Fruit fly (Drosophila melanogaster) whole organism, wandering third instar larva: ENCODE measurements around the gene CG34290.

ENCODE experiments used
- Abd-B ChIP-seq: fragments of >200 bp; optimal IDR thresholded peaks from 2 replicates; lab custom pipeline; 2017; ENCODE audit warnings: missing biosample characterization, missing genetic modification characterization
- OdsH ChIP-seq: fragments of 200-800 bp; sonication (Bioruptor generic); optimal IDR thresholded peaks from 2 replicates; lab custom pipeline; 2016; ENCODE audit warnings: missing biosample characterization, mild to moderate bottlenecking, missing genetic modification characterization
- lola ChIP-seq: fragments of >200 bp; optimal IDR thresholded peaks from 2 replicates; lab custom pipeline; 2017; ENCODE audit warnings: missing biosample characterization, missing genetic modification characterization

DNA sequence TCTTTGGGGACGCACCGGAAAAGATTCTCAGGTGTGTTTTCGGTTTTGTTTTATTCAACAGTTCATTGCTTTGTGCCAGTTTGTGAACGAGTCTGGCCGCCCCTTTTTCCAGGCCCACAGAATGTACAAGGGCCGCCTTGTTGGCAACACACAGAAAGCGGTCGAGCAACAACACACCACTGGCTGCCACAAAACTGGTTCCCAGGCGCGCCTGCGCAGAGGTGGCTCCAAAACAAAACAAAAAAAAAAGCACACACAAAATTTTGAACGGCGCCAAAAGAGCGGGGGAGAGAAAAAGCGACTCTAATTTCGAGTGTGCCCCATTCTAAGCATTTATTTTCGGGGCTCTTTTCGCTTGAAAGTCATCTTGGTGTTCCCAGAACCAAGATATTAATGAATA, 9.5 kb upstream of the CG34290 start:
- TF ChIP-seq Abd-B (GFP tag; lab: Kevin White, UChicago) (no peak), OdsH (no peak), lola (GFP tag; lab: Kevin White, UChicago) (no peak)
